Fruit fly (Drosophila melanogaster) whole organism, pupa: ENCODE data around the gene CG33725.

Experiments
- CG10348 ChIP-seq: fragments of 200-800 bp; sonication (Bioruptor generic); IDR thresholded peaks from 2 replicates; pipeline ENCODE4 v1.3.6; 2022; ENCODE audit warnings: missing biosample characterization, missing genetic modification characterization
- CG12605 ChIP-seq: fragments of 200-800 bp; sonication (Bioruptor generic); IDR thresholded peaks from 2 replicates; pipeline ENCODE4 v1.3.6; 2022; ENCODE audit warnings: missing biosample characterization, missing genetic modification characterization
- CG13204 ChIP-seq: fragments of 200-800 bp; sonication (Bioruptor generic); optimal IDR thresholded peaks from 2 replicates; lab custom pipeline; 2018; ENCODE audit warnings: missing biosample characterization, mild to moderate bottlenecking, missing genetic modification characterization, moderate library complexity
- CG14655 ChIP-seq: fragments of 200-800 bp; sonication (Bioruptor generic); optimal IDR thresholded peaks from 3 replicates; lab custom pipeline; 2017; ENCODE audit warnings: mild to moderate bottlenecking, missing biosample characterization, missing genetic modification reagents, missing genetic modification characterization
- CG15710 ChIP-seq: fragments of 200-800 bp; sonication (Bioruptor generic); optimal IDR thresholded peaks from 2 replicates; lab custom pipeline; 2018; ENCODE audit warnings: missing biosample characterization, mild to moderate bottlenecking, missing genetic modification characterization, moderate library complexity
- CG17806 ChIP-seq: fragments of 200-800 bp; sonication (Bioruptor generic); optimal IDR thresholded peaks from 2 replicates; lab custom pipeline; 2018; ENCODE audit warnings: missing biosample characterization, mild to moderate bottlenecking, missing genetic modification characterization, moderate library complexity
- CG32121 ChIP-seq: fragments of 200-800 bp; sonication (Bioruptor generic); IDR thresholded peaks from 2 replicates; pipeline ENCODE4 v1.3.6; 2022; ENCODE audit warnings: missing biosample characterization, missing genetic modification characterization
- CG34367 ChIP-seq: fragments of 200-800 bp; sonication (Bioruptor generic); optimal IDR thresholded peaks from 2 replicates; lab custom pipeline; 2018; ENCODE audit warnings: missing biosample characterization, mild to moderate bottlenecking, missing genetic modification characterization
- CG4496 ChIP-seq: fragments of 200-800 bp; sonication (Bioruptor generic); IDR thresholded peaks from 3 replicates; pipeline ENCODE4 v1.3.6; 2022; ENCODE audit warnings: missing biosample characterization, missing genetic modification characterization
- CG8159 ChIP-seq: fragments of 200-800 bp; sonication (Bioruptor generic); optimal IDR thresholded peaks from 3 replicates; lab custom pipeline; 2018; ENCODE audit warnings: missing biosample characterization, mild to moderate bottlenecking, missing genetic modification characterization, moderate library complexity
- CG8301 ChIP-seq: fragments of 200-800 bp; sonication (Bioruptor generic); optimal IDR thresholded peaks from 2 replicates; lab custom pipeline; 2018; ENCODE audit warnings: missing biosample characterization, mild to moderate bottlenecking, missing genetic modification characterization
- CG9948 ChIP-seq: fragments of 200-800 bp; sonication (Bioruptor generic); optimal IDR thresholded peaks from 2 replicates; lab custom pipeline; 2018; ENCODE audit warnings: missing biosample characterization, mild to moderate bottlenecking, missing genetic modification characterization, moderate library complexity
- D1 ChIP-seq: fragments of 200-800 bp; sonication (Bioruptor generic); optimal IDR thresholded peaks from 2 replicates; lab custom pipeline; 2018; ENCODE audit warnings: missing biosample characterization, mild to moderate bottlenecking, missing genetic modification characterization, moderate library complexity
- EcR ChIP-seq: fragments of 200-800 bp; sonication (Bioruptor generic); optimal IDR thresholded peaks from 3 replicates; lab custom pipeline; 2019; ENCODE audit warnings: missing biosample characterization, missing genetic modification characterization, mild to moderate bottlenecking, moderate library complexity, missing genetic modification reagents
- Ets98B ChIP-seq: fragments of 200-800 bp; sonication (Bioruptor generic); IDR thresholded peaks from 2 replicates; pipeline ENCODE4 v1.3.6; 2022; ENCODE audit warnings: missing biosample characterization, missing genetic modification characterization
- Pif1A ChIP-seq: fragments of 200-800 bp; sonication (Bioruptor generic); optimal IDR thresholded peaks from 3 replicates; lab custom pipeline; 2016; ENCODE audit warnings: missing biosample characterization, missing genetic modification characterization
- Pif1B ChIP-seq: fragments of 200-800 bp; sonication (Bioruptor generic); optimal IDR thresholded peaks from 3 replicates; lab custom pipeline; 2016; ENCODE audit warnings: missing biosample characterization, missing genetic modification characterization
- Snoo ChIP-seq: fragments of 200-800 bp; sonication (Bioruptor generic); optimal IDR thresholded peaks from 3 replicates; lab custom pipeline; 2017; ENCODE audit warnings: missing biosample characterization, mild to moderate bottlenecking, missing genetic modification characterization, inconsistent platforms
- fd96Ca ChIP-seq: fragments of 200-800 bp; sonication (Bioruptor generic); IDR thresholded peaks from 3 replicates; pipeline ENCODE4 v1.3.6; 2022; ENCODE audit warnings: missing biosample characterization, missing genetic modification characterization
- gl ChIP-seq: fragments of 200-800 bp; sonication (Bioruptor generic); optimal IDR thresholded peaks from 2 replicates; lab custom pipeline; 2018; ENCODE audit warnings: missing biosample characterization, mild to moderate bottlenecking, missing genetic modification characterization
- rn ChIP-seq: fragments of 200-800 bp; sonication (Bioruptor generic); IDR thresholded peaks from 2 replicates; pipeline ENCODE4 v1.3.6; 2022; ENCODE audit warnings: missing biosample characterization, missing genetic modification characterization

Gene CG33725

dm6 chr3L:12494273-12494672, 11.9 kb downstream of the CG33725 start:
- TF ChIP-seq Pif1B: no peak
- TF ChIP-seq CG14655 (GFP tag; lab: Kevin White, UChicago): no peak
- no peak for TF ChIP-seq rn
- no peak for TF ChIP-seq CG32121 (GFP tag; lab: Robert Waterston, UW)
- TF ChIP-seq CG8301: no peak
- TF ChIP-seq D1 (tag; lab: Kevin White, UChicago): no peak
- no peak for TF ChIP-seq EcR
- no peak for TF ChIP-seq CG10348 (GFP tag; lab: Robert Waterston, UW)
- no peak for TF ChIP-seq CG8159 (tag; lab: Kevin White, UChicago)
- TF ChIP-seq fd96Ca (GFP tag; lab: Robert Waterston, UW): no peak
- TF ChIP-seq CG12605 (GFP tag; lab: Robert Waterston, UW): no peak
- TF ChIP-seq Ets98B: no peak
- TF ChIP-seq CG9948 (tag; lab: Kevin White, UChicago): no peak
- no peak for TF ChIP-seq CG15710 (tag; lab: Kevin White, UChicago)
- TF ChIP-seq CG13204 (GFP tag; lab: Kevin White, UChicago): no peak
- no peak for TF ChIP-seq gl (tag; lab: Kevin White, UChicago)
- TF ChIP-seq CG4496: no peak
- no peak for TF ChIP-seq Pif1A
- no peak for TF ChIP-seq CG34367 (tag; lab: Kevin White, UChicago)
- TF ChIP-seq, all 21 proteins: peak for 0

- peak; percentile 87 for TF ChIP-seq CG8159 (tag; lab: Kevin White, UChicago)
- TF ChIP-seq Ets98B: peak; percentile 67
- TF ChIP-seq CG13204 (GFP tag; lab: Kevin White, UChicago): no peak
- TF ChIP-seq CG15710 (tag; lab: Kevin White, UChicago): peak; percentile 85
- TF ChIP-seq rn: 0 out of 2 replicates have a peak, but pooled peaks have one; percentile 25
- peak; percentile 86 for TF ChIP-seq Snoo (tag; lab: Kevin White, UChicago)
- peak; percentile 75 for TF ChIP-seq CG34367 (tag; lab: Kevin White, UChicago)
- 0 out of 2 replicates have a peak, but pooled peaks have one; percentile 20 for TF ChIP-seq CG12605 (GFP tag; lab: Robert Waterston, UW)
- peak; percentile 60 for TF ChIP-seq gl (tag; lab: Kevin White, UChicago)
- peak; percentile 75 for TF ChIP-seq D1 (tag; lab: Kevin White, UChicago)
- peak; percentile 76 for TF ChIP-seq CG17806 (tag; lab: Kevin White, UChicago)
- TF ChIP-seq Pif1A: peak; percentile 84
- TF ChIP-seq CG10348 (GFP tag; lab: Robert Waterston, UW): peak; percentile 20; the same call in 1 of the 2 replicates
- peak; percentile 82 for TF ChIP-seq CG9948 (tag; lab: Kevin White, UChicago)
- peak; percentile 95 for TF ChIP-seq CG14655 (GFP tag; lab: Kevin White, UChicago)
- no peak; the same call in none of the 3 replicates for TF ChIP-seq CG4496
- peak; percentile 69; the same call in 2 of the 3 replicates for TF ChIP-seq fd96Ca (GFP tag; lab: Robert Waterston, UW)
- TF ChIP-seq EcR: no peak
- peak; percentile 92 for TF ChIP-seq CG8301
- TF ChIP-seq CG32121 (GFP tag; lab: Robert Waterston, UW): peak; percentile 73
- peak; percentile 83 for TF ChIP-seq Pif1B
Measured at dm6 chr3L:12495312-12495725, 12.9 kb downstream of the CG33725 start.

- TF ChIP-seq CG15710 (tag; lab: Kevin White, UChicago) (peak; percentile 11), Snoo (tag; lab: Kevin White, UChicago) (no peak), D1 (tag; lab: Kevin White, UChicago) (no peak), CG9948 (tag; lab: Kevin White, UChicago) (peak; percentile 18), fd96Ca (GFP tag; lab: Robert Waterston, UW) (0 out of 3 replicates have a peak, but pooled peaks have one; percentile 15), CG4496 (0 out of 3 replicates have a peak, but pooled peaks have one; percentile 32), CG32121 (GFP tag; lab: Robert Waterston, UW) (peak; percentile 35; the same call in 1 of the 2 replicates), CG17806 (tag; lab: Kevin White, UChicago) (peak; percentile 6)
Measured at dm6 chr3L:12496428-12497344, 14.3 kb downstream of the CG33725 start, which contains the start of gene CG10657. Gene CG10657, minus strand, starts transcription at chr3L:12497216.

dm6 chr3L:12501249-12501648, 18.8 kb downstream of the CG33725 start, which contains the start of the genes CG10638 and CG10681:
Gene CG10638, minus strand, starts transcription at chr3L:12501311.
Gene CG10681, plus strand, starts transcription at chr3L:12501513.
- TF ChIP-seq CG17806 (tag; lab: Kevin White, UChicago): peak; percentile 11
- TF ChIP-seq CG15710 (tag; lab: Kevin White, UChicago): peak; percentile 40
- peak; percentile 3 for TF ChIP-seq CG9948 (tag; lab: Kevin White, UChicago)
- peak; percentile 16 for TF ChIP-seq CG8159 (tag; lab: Kevin White, UChicago)
- TF ChIP-seq CG10348 (GFP tag; lab: Robert Waterston, UW): no peak
- no peak for TF ChIP-seq CG12605 (GFP tag; lab: Robert Waterston, UW)
- peak; percentile 27 for TF ChIP-seq Snoo (tag; lab: Kevin White, UChicago)
- no peak for TF ChIP-seq EcR

DNA sequence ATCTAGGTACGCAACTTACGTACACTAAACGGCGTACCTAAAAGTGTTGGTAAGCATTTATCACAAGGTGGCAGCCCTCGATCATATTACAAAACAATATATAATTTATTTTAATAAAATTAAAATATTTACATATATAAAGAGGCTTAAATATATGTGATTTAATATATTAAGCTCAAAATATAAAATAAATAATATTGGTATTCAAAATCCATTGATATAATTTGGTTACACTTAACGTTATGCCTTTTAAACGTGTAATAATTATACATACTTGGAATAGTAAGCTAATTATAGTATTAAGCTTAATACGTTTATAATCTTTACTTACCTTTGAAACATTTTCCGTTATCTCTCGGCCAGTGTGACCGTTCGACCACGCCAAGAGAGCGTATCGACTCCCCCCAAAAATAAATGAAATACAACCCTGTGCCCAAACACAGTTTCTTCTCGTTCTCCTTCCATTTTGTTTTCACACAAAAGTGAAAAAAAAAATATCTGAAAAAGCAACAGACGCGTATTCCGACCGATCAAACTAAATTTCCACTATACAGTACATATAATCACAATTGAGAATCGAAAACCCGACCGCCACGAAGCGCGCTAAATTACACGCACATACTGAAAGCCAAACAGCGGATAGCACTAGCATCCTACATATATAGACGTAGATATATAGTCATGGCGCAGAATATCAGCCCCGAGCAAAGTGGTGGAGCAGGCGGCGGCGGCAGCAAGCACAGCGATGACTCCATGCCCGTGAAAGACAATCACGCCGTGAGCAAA, 21.6 kb downstream of the CG33725 start, which contains the start of the genes CG10646 and vih:
CG10646 (minus strand) TSS at position 30 of the 786 bp plus-strand sequence.
vih (plus strand) TSS at position 428 of the 786 bp plus-strand sequence.
- TF ChIP-seq Snoo (tag; lab: Kevin White, UChicago): peak; percentile 37
- peak; percentile 27 for TF ChIP-seq CG15710 (tag; lab: Kevin White, UChicago)
- TF ChIP-seq CG8159 (tag; lab: Kevin White, UChicago): peak; percentile 23
- no peak for TF ChIP-seq Pif1B
- TF ChIP-seq CG4496: peak; percentile 31; the same call in 1 of the 3 replicates
